Worm (Caenorhabditis elegans) whole organism, mixed stage, embryonic: ENCODE measurements around the gene Y54G2A.40.

ENCODE experiments used
- M03D4.4 ChIP-seq: sonication (generic microtip); optimal IDR thresholded peaks from 2 replicates; lab custom pipeline; 2017; ENCODE audit warnings: mild to moderate bottlenecking, missing genetic modification characterization, missing compliant biosample characterization
- bed-3 ChIP-seq: fragments of 200-800 bp; sonication (Bioruptor generic); optimal IDR thresholded peaks from 3 replicates; lab custom pipeline; 2018; ENCODE audit warnings: mild to moderate bottlenecking, missing genetic modification characterization, moderate library complexity, missing compliant biosample characterization
- blmp-1 ChIP-seq: fragments of 150-350 bp; optimal IDR thresholded peaks from 2 replicates; lab custom pipeline; 2014; ENCODE audit warnings: missing biosample characterization, missing genetic modification characterization
- ceh-39 ChIP-seq: fragments of 150-350 bp; optimal IDR thresholded peaks from 2 replicates; lab custom pipeline; 2014; ENCODE audit warnings: missing biosample characterization, missing genetic modification characterization
- ceh-43 ChIP-seq: fragments of 200-800 bp; sonication (Bioruptor generic); optimal IDR thresholded peaks from 2 replicates; lab custom pipeline; 2018; ENCODE audit warnings: mild to moderate bottlenecking, missing genetic modification characterization, moderate library complexity, missing compliant biosample characterization
- ceh-83 ChIP-seq: fragments of 200-800 bp; sonication (Bioruptor generic); optimal IDR thresholded peaks from 2 replicates; lab custom pipeline; 2018; ENCODE audit warnings: mild to moderate bottlenecking, missing genetic modification characterization, missing compliant biosample characterization
- ces-1 ChIP-seq: fragments of 150-350 bp; optimal IDR thresholded peaks from 2 replicates; lab custom pipeline; 2014; ENCODE audit warnings: missing biosample characterization, missing genetic modification reagents, missing genetic modification characterization
- cnd-1 ChIP-seq: fragments of 200-800 bp; sonication (Bioruptor generic); optimal IDR thresholded peaks from 2 replicates; lab custom pipeline; 2018; ENCODE audit warnings: mild to moderate bottlenecking, missing genetic modification characterization, missing compliant biosample characterization
- elt-1 ChIP-seq: sonication (generic microtip); optimal IDR thresholded peaks from 2 replicates; lab custom pipeline; 2017; ENCODE audit warnings: missing genetic modification characterization, mild to moderate bottlenecking, missing compliant biosample characterization, antibody characterized with exemption, moderate library complexity, borderline replicate concordance; ENCODE audit not compliant: insufficient read depth
- flh-1 ChIP-seq: fragments of 200-800 bp; sonication (Bioruptor generic); optimal IDR thresholded peaks from 2 replicates; lab custom pipeline; 2018; ENCODE audit warnings: mild to moderate bottlenecking, missing genetic modification characterization, moderate library complexity, missing compliant biosample characterization
- ham-2 ChIP-seq: fragments of 200-800 bp; sonication (Bioruptor generic); optimal IDR thresholded peaks from 2 replicates; lab custom pipeline; 2018; ENCODE audit warnings: mild to moderate bottlenecking, missing genetic modification characterization, missing compliant biosample characterization
- hlh-1 ChIP-seq: fragments of 150-350 bp; optimal IDR thresholded peaks from 2 replicates; lab custom pipeline; 2014; ENCODE audit warnings: missing biosample characterization, missing genetic modification reagents, missing genetic modification characterization
- lin-32 ChIP-seq: fragments of 200-800 bp; sonication (Bioruptor generic); optimal IDR thresholded peaks from 2 replicates; lab custom pipeline; 2018; ENCODE audit warnings: mild to moderate bottlenecking, missing genetic modification characterization, missing compliant biosample characterization
- mab-5 ChIP-seq: fragments of 150-350 bp; optimal IDR thresholded peaks from 2 replicates; lab custom pipeline; 2014; ENCODE audit warnings: missing biosample characterization, missing genetic modification characterization
- mep-1 ChIP-seq: fragments of 150-350 bp; optimal IDR thresholded peaks from 2 replicates; lab custom pipeline; 2017; ENCODE audit warnings: missing biosample characterization, missing genetic modification reagents, missing genetic modification characterization, inconsistent platforms
- mls-2 ChIP-seq: sonication (generic microtip); optimal IDR thresholded peaks from 2 replicates; lab custom pipeline; 2016; ENCODE audit warnings: mild to moderate bottlenecking, missing genetic modification characterization, moderate library complexity, missing compliant biosample characterization
- nhr-12 ChIP-seq: fragments of 150-350 bp; optimal IDR thresholded peaks from 2 replicates; lab custom pipeline; 2014; ENCODE audit warnings: missing biosample characterization, missing genetic modification characterization
- nhr-2 ChIP-seq: fragments of 150-350 bp; optimal IDR thresholded peaks from 2 replicates; lab custom pipeline; 2014; ENCODE audit warnings: missing biosample characterization, missing genetic modification characterization
- nhr-237 ChIP-seq: fragments of 150-350 bp; optimal IDR thresholded peaks from 2 replicates; lab custom pipeline; 2014; ENCODE audit warnings: missing biosample characterization, missing genetic modification characterization
- nhr-76 ChIP-seq: sonication (generic microtip); optimal IDR thresholded peaks from 2 replicates; lab custom pipeline; 2017; ENCODE audit warnings: missing biosample characterization, missing genetic modification characterization
- pha-4 ChIP-seq: fragments of 150-350 bp; optimal IDR thresholded peaks from 2 replicates; lab custom pipeline; 2018; ENCODE audit warnings: missing biosample characterization, missing genetic modification reagents, missing genetic modification characterization
- sem-2 ChIP-seq: fragments of 200-800 bp; sonication (Bioruptor generic); optimal IDR thresholded peaks from 2 replicates; lab custom pipeline; 2018; ENCODE audit warnings: mild to moderate bottlenecking, missing genetic modification characterization, missing compliant biosample characterization
- snpc-4 ChIP-seq: fragments of 150-350 bp; optimal IDR thresholded peaks from 2 replicates; lab custom pipeline; 2014; ENCODE audit warnings: missing biosample characterization, missing genetic modification characterization
- sptf-1 ChIP-seq: sonication (generic microtip); optimal IDR thresholded peaks from 2 replicates; lab custom pipeline; 2017; ENCODE audit warnings: mild to moderate bottlenecking, missing genetic modification characterization, moderate library complexity, missing compliant biosample characterization
- tbx-8 ChIP-seq: fragments of 200-800 bp; sonication (Bioruptor generic); optimal IDR thresholded peaks from 2 replicates; lab custom pipeline; 2018; ENCODE audit warnings: mild to moderate bottlenecking, missing genetic modification characterization, moderate library complexity, missing compliant biosample characterization
- unc-120 ChIP-seq: sonication (generic microtip); optimal IDR thresholded peaks from 2 replicates; lab custom pipeline; 2017; ENCODE audit warnings: missing genetic modification characterization, missing compliant biosample characterization; ENCODE audit not compliant: poor library complexity, severe bottlenecking
- unc-39 ChIP-seq: fragments of 150-350 bp; optimal IDR thresholded peaks from 2 replicates; lab custom pipeline; 2014; ENCODE audit warnings: missing biosample characterization, missing genetic modification characterization
- unc-62 ChIP-seq: fragments of 150-350 bp; optimal IDR thresholded peaks from 2 replicates; lab custom pipeline; 2014; ENCODE audit warnings: missing biosample characterization, missing genetic modification reagents, missing genetic modification characterization
- zip-8 ChIP-seq: fragments of 150-350 bp; optimal IDR thresholded peaks from 2 replicates; lab custom pipeline; 2014; ENCODE audit warnings: missing biosample characterization, missing genetic modification characterization
- ztf-11 ChIP-seq: fragments of 150-350 bp; optimal IDR thresholded peaks from 2 replicates; lab custom pipeline; 2014; ENCODE audit warnings: missing biosample characterization, missing genetic modification characterization

Y54G2A.40 gene

ce11 chrIV:2864743-2865142 is 18.5 kb downstream of the Y54G2A.40 start, which contains the start of gene Y54G2A.16:
TSS of gene Y54G2A.16 (minus strand) at chrIV:2864843.
- TF ChIP-seq unc-39 (no peak), elt-1 (tag; lab: Kevin White, UChicago) (no peak), mab-5 (tag; lab: Kevin White, UChicago) (no peak), ham-2 (GFP tag; lab: Kevin White, UChicago) (no peak), mls-2 (tag; lab: Kevin White, UChicago) (no peak), ces-1 (no peak), tbx-8 (GFP tag; lab: Kevin White, UChicago) (no peak), nhr-76 (tag; lab: Kevin White, UChicago) (no peak), lin-32 (GFP tag; lab: Kevin White, UChicago) (no peak), zip-8 (tag; lab: Kevin White, UChicago) (no peak), ceh-43 (GFP tag; lab: Kevin White, UChicago) (no peak)

ce11 chrIV:2885260-2885659 is 39.0 kb downstream of the Y54G2A.40 start:
- TF ChIP-seq mls-2 (tag; lab: Kevin White, UChicago) (no peak), elt-1 (tag; lab: Kevin White, UChicago) (no peak), nhr-2 (tag; lab: Kevin White, UChicago) (no peak), cnd-1 (tag; lab: Kevin White, UChicago) (no peak), nhr-12 (tag; lab: Kevin White, UChicago) (no peak), flh-1 (GFP tag; lab: Kevin White, UChicago) (no peak), lin-32 (GFP tag; lab: Kevin White, UChicago) (no peak), ham-2 (GFP tag; lab: Kevin White, UChicago) (no peak), mep-1 (no peak), blmp-1 (tag; lab: Kevin White, UChicago) (no peak), ceh-43 (GFP tag; lab: Kevin White, UChicago) (no peak), hlh-1 (tag; lab: Kevin White, UChicago) (peak; percentile 36), unc-62 (peak; percentile 39), unc-120 (tag; lab: Kevin White, UChicago) (peak; percentile 1), pha-4 (tag; lab: Kevin White, UChicago) (no peak), ceh-39 (tag; lab: Kevin White, UChicago) (no peak), mab-5 (tag; lab: Kevin White, UChicago) (no peak), snpc-4 (tag; lab: Kevin White, UChicago) (no peak)
- TF ChIP-seq, all 35 proteins: peak for 3

- no peak for TF ChIP-seq ceh-43 (GFP tag; lab: Kevin White, UChicago)
- TF ChIP-seq bed-3 (GFP tag; lab: Kevin White, UChicago) = no peak
- no peak for TF ChIP-seq M03D4.4 (tag; lab: Kevin White, UChicago)
- no peak for TF ChIP-seq nhr-2 (tag; lab: Kevin White, UChicago)
- TF ChIP-seq cnd-1 (tag; lab: Kevin White, UChicago) = no peak
- TF ChIP-seq sem-2 (GFP tag; lab: Kevin White, UChicago) = no peak
- no peak for TF ChIP-seq nhr-76 (tag; lab: Kevin White, UChicago)
- no peak for TF ChIP-seq sptf-1
- no peak for TF ChIP-seq pha-4 (tag; lab: Kevin White, UChicago)
- no peak for TF ChIP-seq ztf-11
These were observed 40.4 kb downstream of the Y54G2A.40 start, which contains the start of gene dml-1 for ce11 chrIV:2886655-2887054. TSS of gene dml-1 (plus strand) at chrIV:2886955.

ce11 chrIV:2887245-2887644 is 41.0 kb downstream of the Y54G2A.40 start:
- TF ChIP-seq bed-3 (GFP tag; lab: Kevin White, UChicago) (no peak), mls-2 (tag; lab: Kevin White, UChicago) (no peak), tbx-8 (GFP tag; lab: Kevin White, UChicago) (no peak), unc-62 (no peak), mab-5 (tag; lab: Kevin White, UChicago) (no peak), M03D4.4 (tag; lab: Kevin White, UChicago) (no peak), ceh-83 (GFP tag; lab: Kevin White, UChicago) (no peak), ces-1 (no peak)

- TF ChIP-seq ham-2 (GFP tag; lab: Kevin White, UChicago) (no peak), nhr-237 (tag; lab: Kevin White, UChicago) (no peak), nhr-76 (tag; lab: Kevin White, UChicago) (no peak)
These were observed 42.3 kb downstream of the Y54G2A.40 start for ce11 chrIV:2888496-2889101.
